Worm (Caenorhabditis elegans): ENCODE data around the gene Y51H4A.935.
"Not testable (repeated sequence)": the region's sequence is repeated elsewhere in the genome, so short reads cannot be mapped to it uniquely, and the experiment has no call there.

- TF ChIP-seq lin-35 (GFP tag; optimal IDR thresholded peaks at IDR 0.05); snpc-4 (GFP tag; optimal IDR thresholded peaks at IDR 0.05); aptf-3 (GFP tag; IDR thresholded peaks at IDR 0.05); ztf-22 (GFP tag; optimal IDR thresholded peaks at IDR 0.05); pha-4 (tag; optimal IDR thresholded peaks at IDR 0.05); ama-1 (optimal IDR thresholded peaks at IDR 0.05); ama-1 (GFP tag; optimal IDR thresholded peaks at IDR 0.05): not testable (repeated sequence)
- TF ChIP-seq snpc-4 (tag; optimal IDR thresholded peaks at IDR 0.05) = peak in 3 of 4 experiments; percentile 51 to 92 (median 52)
Observed at ce11 chrIV:16555500-16555899, 48.5 kb upstream of the Y51H4A.935 start.

All from whole organism, young adult.